Worm (Caenorhabditis elegans): ENCODE data around the gene twk-25.
A peak's percentile ranks its signal among the peaks of the same experiment; 100 is the strongest.

The twk-25 gene

DNA sequence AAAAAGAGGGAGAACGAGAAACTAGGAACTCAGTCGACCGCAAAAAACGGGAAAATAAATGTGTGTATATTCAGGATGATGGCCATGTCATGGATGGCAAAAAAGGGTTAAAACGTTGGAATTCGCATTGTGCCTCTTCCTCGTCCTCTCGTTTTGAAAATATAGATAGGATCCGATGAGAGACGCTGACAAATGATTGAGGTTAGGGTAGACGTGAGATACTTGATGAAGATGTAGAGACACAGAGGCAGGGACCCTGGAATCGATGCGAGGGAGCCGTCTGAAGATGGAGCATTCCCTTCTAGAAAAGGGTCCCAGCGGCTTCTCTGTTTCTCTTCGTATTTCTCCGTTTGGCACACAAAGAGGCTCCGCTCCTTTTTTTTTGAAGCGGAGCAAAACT lies 9.6 kb upstream of the twk-25 start (continued):
- no peak for TF ChIP-seq zip-4 (GFP tag; optimal IDR thresholded peaks at IDR 0.05)
- TF ChIP-seq lin-14 (GFP tag; optimal IDR thresholded peaks at IDR 0.05) = peak; percentile 89
- TF ChIP-seq F16B12.6 (tag; optimal IDR thresholded peaks at IDR 0.05) = no peak
- TF ChIP-seq efl-1 (optimal IDR thresholded peaks at IDR 0.05) = peak; percentile 1 to 23
- TF ChIP-seq efl-1 (GFP tag; optimal IDR thresholded peaks at IDR 0.05 in 1 of 2) = peak in 1 of 2 experiments; percentile 83
- TF ChIP-seq lin-35 (GFP tag; optimal IDR thresholded peaks at IDR 0.05) = no peak
- no peak for TF ChIP-seq skn-1 (tag; optimal IDR thresholded peaks at IDR 0.05)
- TF ChIP-seq nhr-11 (tag; optimal IDR thresholded peaks at IDR 0.05) = no peak
- no peak for TF ChIP-seq aly-2 (tag; optimal IDR thresholded peaks at IDR 0.05)
- no peak for TF ChIP-seq ceh-88 (GFP tag; IDR thresholded peaks at IDR 0.05)
- peak; percentile 32 for TF ChIP-seq tbx-2 (tag; optimal IDR thresholded peaks at IDR 0.05)
- no peak for TF ChIP-seq ets-5 (GFP tag; IDR thresholded peaks at IDR 0.05)
- no peak for TF ChIP-seq hpl-2 (GFP tag; optimal IDR thresholded peaks at IDR 0.05)
- no peak for TF ChIP-seq pqm-1 (tag; optimal IDR thresholded peaks at IDR 0.05)
- TF ChIP-seq ceh-82 (tag; optimal IDR thresholded peaks at IDR 0.05) = peak in 2 of 3 experiments; percentile 23 to 69

DNA sequence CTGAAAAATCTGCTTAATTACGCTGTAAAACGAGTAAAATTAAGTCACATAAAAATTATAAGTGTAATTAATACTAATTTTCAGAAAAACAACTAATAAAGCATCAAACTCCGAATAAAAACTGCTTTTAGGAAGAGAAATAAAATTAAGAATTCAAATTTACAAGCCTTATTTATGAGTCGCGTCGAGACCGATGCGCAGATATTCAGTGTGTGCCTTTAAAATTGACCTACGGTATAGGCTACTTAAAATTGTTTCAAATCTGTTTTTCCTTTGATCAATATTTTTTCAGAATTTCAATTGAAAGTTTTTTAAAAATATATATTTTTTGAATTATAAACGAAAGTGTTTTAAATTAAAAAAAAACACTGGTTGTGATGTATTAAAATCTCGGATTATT lies 6.3 kb upstream of the twk-25 start, which contains the start of gene sms-1:
Gene sms-1 (minus strand): TSS at position 6 of the 400 bp plus-strand sequence.
- TF ChIP-seq aly-2 (tag; optimal IDR thresholded peaks at IDR 0.05) (no peak), nhr-11 (tag; optimal IDR thresholded peaks at IDR 0.05) (no peak), nhr-90 (tag; optimal IDR thresholded peaks at IDR 0.05; ENCODE audit: poor library complexity) (no peak), sox-4 (tag; optimal IDR thresholded peaks at IDR 0.05) (no peak), swsn-7 (tag; optimal IDR thresholded peaks at IDR 0.05) (no peak), mdl-1 (tag; optimal IDR thresholded peaks at IDR 0.05) (no peak), efl-1 (optimal IDR thresholded peaks at IDR 0.05) (no peak), efl-1 (GFP tag; optimal IDR thresholded peaks at IDR 0.05 in 1 of 2) (no peak), hlh-17 (GFP tag; optimal IDR thresholded peaks at IDR 0.05; ENCODE audit: borderline replicate concordance) (no peak), C34B4.2 (tag; optimal IDR thresholded peaks at IDR 0.05) (no peak)

DNA sequence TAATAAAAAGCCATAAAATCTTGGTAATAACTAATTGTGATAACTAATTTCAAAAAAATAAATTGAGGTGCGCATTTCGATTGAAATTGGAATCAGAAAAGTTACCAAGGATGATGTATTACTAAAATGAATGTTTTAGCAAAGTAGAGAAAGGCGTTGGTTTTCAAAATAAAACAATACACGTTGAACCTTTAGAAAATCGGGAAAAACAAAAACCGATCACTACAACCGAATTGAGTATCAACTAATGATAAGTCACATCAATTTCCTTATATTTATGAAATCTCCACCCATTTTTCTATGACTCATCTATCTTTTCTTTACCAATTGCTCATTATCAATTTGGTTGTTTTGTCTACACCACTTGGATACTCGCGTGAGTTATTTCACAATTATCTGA lies 4.1 kb upstream of the twk-25 start, which contains the start of gene H21P03.10:
Gene H21P03.10 (plus strand): TSS at position 301 of the 400 bp plus-strand sequence.
- TF ChIP-seq nhr-28 (tag; optimal IDR thresholded peaks at IDR 0.05) (no peak), irx-1 (tag; optimal IDR thresholded peaks at IDR 0.05) (no peak), nhr-237 (tag; optimal IDR thresholded peaks at IDR 0.05) (no peak), elt-3 (tag; optimal IDR thresholded peaks at IDR 0.05) (no peak), rnt-1 (tag; optimal IDR thresholded peaks at IDR 0.05) (no peak), zip-4 (GFP tag; optimal IDR thresholded peaks at IDR 0.05) (no peak)

DNA sequence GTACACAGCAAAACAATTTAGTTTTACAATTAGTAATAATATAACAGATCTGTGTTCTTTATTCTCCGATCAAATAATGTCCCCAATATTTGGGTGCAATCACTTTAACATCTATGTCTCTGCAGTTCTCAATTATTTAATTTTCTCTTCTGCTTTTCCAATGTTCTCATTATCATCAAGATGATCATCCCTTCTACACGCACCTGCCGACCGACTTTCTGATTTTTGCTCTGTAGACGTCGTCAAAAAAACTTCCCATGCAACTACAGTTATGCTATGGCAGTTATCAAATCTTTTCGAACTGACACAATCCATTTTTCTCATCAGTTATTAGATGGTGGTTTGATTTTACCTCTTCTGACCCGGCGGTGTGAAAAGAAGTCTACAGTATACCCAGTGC lies 862 bp upstream of the twk-25 start:
- peak; percentile 8 for TF ChIP-seq nhr-90 (tag; optimal IDR thresholded peaks at IDR 0.05; ENCODE audit: poor library complexity)
- peak; percentile 25 for TF ChIP-seq nhr-71 (tag; optimal IDR thresholded peaks at IDR 0.05)
- TF ChIP-seq unc-62 (GFP tag; optimal IDR thresholded peaks at IDR 0.05) = no peak
- no peak for TF ChIP-seq egl-27 (tag; optimal IDR thresholded peaks at IDR 0.05)
- no peak for TF ChIP-seq skn-1 (tag; optimal IDR thresholded peaks at IDR 0.05)
- no peak for TF ChIP-seq ceh-82 (tag; optimal IDR thresholded peaks at IDR 0.05)
- TF ChIP-seq hlh-4 (tag; optimal IDR thresholded peaks at IDR 0.05) = no peak
- no peak for TF ChIP-seq fos-1 (tag; optimal IDR thresholded peaks at IDR 0.05)
- TF ChIP-seq ces-1 (GFP tag; optimal IDR thresholded peaks at IDR 0.05) = no peak
- no peak for TF ChIP-seq swsn-7 (tag; optimal IDR thresholded peaks at IDR 0.05)
- TF ChIP-seq ets-5 (GFP tag; IDR thresholded peaks at IDR 0.05) = no peak
- TF ChIP-seq C16A3.4 (tag; optimal IDR thresholded peaks at IDR 0.05) = no peak
- no peak for TF ChIP-seq C04F5.9 (tag; optimal IDR thresholded peaks at IDR 0.05)
- TF ChIP-seq nhr-20 (tag; optimal IDR thresholded peaks at IDR 0.05) = peak; percentile 40
- TF ChIP-seq lin-14 (GFP tag; optimal IDR thresholded peaks at IDR 0.05) = peak; percentile 17
- TF ChIP-seq nhr-28 (tag; optimal IDR thresholded peaks at IDR 0.05) = no peak
- TF ChIP-seq nhr-11 (tag; optimal IDR thresholded peaks at IDR 0.05) = no peak
- no peak for TF ChIP-seq lsy-2 (tag; optimal IDR thresholded peaks at IDR 0.05)
- 0 out of 2 replicates have a peak, but pooled peaks have one; percentile 3 for TF ChIP-seq nhr-19 (GFP tag; conservative IDR thresholded peaks at IDR 0.05)
- peak in 2 of 6 experiments; percentile 10 to 16 for TF ChIP-seq elt-3 (tag; optimal IDR thresholded peaks at IDR 0.05)
- TF ChIP-seq F16B12.6 (tag; optimal IDR thresholded peaks at IDR 0.05) = no peak
- no peak for TF ChIP-seq efl-1 (optimal IDR thresholded peaks at IDR 0.05)
- no peak for TF ChIP-seq efl-1 (GFP tag; optimal IDR thresholded peaks at IDR 0.05 in 1 of 2)
- TF ChIP-seq lin-39 (tag; optimal IDR thresholded peaks at IDR 0.05) = no peak
- TF ChIP-seq aly-2 (tag; optimal IDR thresholded peaks at IDR 0.05) = no peak
- no peak for TF ChIP-seq sox-4 (tag; optimal IDR thresholded peaks at IDR 0.05)
- TF ChIP-seq tbx-2 (tag; optimal IDR thresholded peaks at IDR 0.05) = peak; percentile 5
- no peak for TF ChIP-seq nhr-84 (tag; optimal IDR thresholded peaks at IDR 0.05)
- TF ChIP-seq unc-98 (GFP tag; IDR thresholded peaks at IDR 0.05) = no peak
- TF ChIP-seq tlp-1 (tag; optimal IDR thresholded peaks at IDR 0.05) = no peak
- TF ChIP-seq zip-4 (GFP tag; optimal IDR thresholded peaks at IDR 0.05) = no peak
- no peak for TF ChIP-seq zag-1 (tag; optimal IDR thresholded peaks at IDR 0.05)
- no peak for TF ChIP-seq aha-1 (tag; optimal IDR thresholded peaks at IDR 0.05)
- TF ChIP-seq blmp-1 (tag; optimal IDR thresholded peaks at IDR 0.05) = peak; percentile 34
- no peak for TF ChIP-seq mep-1 (tag; optimal IDR thresholded peaks at IDR 0.05)

All from whole organism, L1 larva.